Fruit fly (Drosophila melanogaster) whole organism, embryonic: Measurements from ENCODE around the gene ct.

ENCODE experiments used
- Antp ChIP-seq: fragments of 200-800 bp; sonication (Bioruptor generic); optimal IDR thresholded peaks from 3 replicates; lab custom pipeline; 2016; ENCODE audit warnings: missing biosample characterization, missing genetic modification characterization
- Blimp-1 ChIP-seq: fragments of 200-800 bp; sonication (Bioruptor generic); optimal IDR thresholded peaks from 3 replicates; lab custom pipeline; 2018; ENCODE audit warnings: missing biosample characterization, missing genetic modification characterization, mild to moderate bottlenecking, moderate library complexity, missing genetic modification reagents
- CG1024 ChIP-seq: fragments of 200-800 bp; sonication (Bioruptor generic); IDR thresholded peaks from 2 replicates; pipeline ENCODE4 v1.3.6; 2022; ENCODE audit warnings: missing biosample characterization, missing genetic modification characterization
- CG11398 ChIP-seq: fragments of 200-800 bp; sonication (Bioruptor generic); optimal IDR thresholded peaks from 2 replicates; lab custom pipeline; 2016; ENCODE audit warnings: missing biosample characterization, missing genetic modification characterization
- CG12155 ChIP-seq: fragments of 200-800 bp; sonication (Bioruptor generic); optimal IDR thresholded peaks from 3 replicates; lab custom pipeline; 2016; ENCODE audit warnings: missing biosample characterization, missing genetic modification characterization
- CG12219 ChIP-seq: fragments of 200-800 bp; sonication (Bioruptor generic); optimal IDR thresholded peaks from 3 replicates; lab custom pipeline; 2018; ENCODE audit warnings: missing biosample characterization, mild to moderate bottlenecking, missing genetic modification characterization
- CG15696 ChIP-seq: fragments of 200-800 bp; sonication (Bioruptor generic); optimal IDR thresholded peaks from 2 replicates; lab custom pipeline; 2019; ENCODE audit warnings: missing biosample characterization, mild to moderate bottlenecking, missing genetic modification characterization, moderate library complexity
- CG1602 ChIP-seq: fragments of 200-800 bp; sonication (Bioruptor generic); optimal IDR thresholded peaks from 3 replicates; lab custom pipeline; 2016; ENCODE audit warnings: missing biosample characterization, missing genetic modification characterization
- CG17328 ChIP-seq: fragments of 200-800 bp; sonication (Bioruptor generic); IDR thresholded peaks from 2 replicates; pipeline ENCODE4 v1.3.6; 2022; ENCODE audit warnings: missing biosample characterization, missing genetic modification characterization
- CG2202 ChIP-seq: fragments of 200-800 bp; sonication (Bioruptor generic); optimal IDR thresholded peaks from 2 replicates; lab custom pipeline; 2018; ENCODE audit warnings: missing biosample characterization, mild to moderate bottlenecking, missing genetic modification characterization
- CG30020 ChIP-seq: fragments of 200-800 bp; optimal IDR thresholded peaks from 2 replicates; lab custom pipeline; 2019; ENCODE audit warnings: missing biosample characterization, mild to moderate bottlenecking, missing genetic modification characterization, moderate library complexity
- CG8089 ChIP-seq: fragments of 200-800 bp; sonication (Bioruptor generic); optimal IDR thresholded peaks from 3 replicates; lab custom pipeline; 2016; ENCODE audit warnings: missing biosample characterization, missing genetic modification characterization
- CG8281 ChIP-seq: fragments of 200-800 bp; sonication (Bioruptor generic); optimal IDR thresholded peaks from 2 replicates; lab custom pipeline; 2018; ENCODE audit warnings: missing biosample characterization, mild to moderate bottlenecking, missing genetic modification characterization, moderate library complexity
- CG8388 ChIP-seq: fragments of 200-800 bp; sonication (Bioruptor generic); optimal IDR thresholded peaks from 2 replicates; lab custom pipeline; 2019; ENCODE audit warnings: missing biosample characterization, mild to moderate bottlenecking, missing genetic modification characterization, moderate library complexity
- CG8765 ChIP-seq: fragments of 200-800 bp; sonication (Bioruptor generic); IDR thresholded peaks from 2 replicates; pipeline ENCODE4 v1.3.6; 2022; ENCODE audit warnings: missing biosample characterization, missing genetic modification characterization
- Chrac-16 ChIP-seq: fragments of 200-800 bp; sonication (Bioruptor generic); optimal IDR thresholded peaks from 3 replicates; lab custom pipeline; 2016; ENCODE audit warnings: missing biosample characterization, missing genetic modification characterization
- CoRest ChIP-seq: fragments of 200-800 bp; sonication (Bioruptor generic); optimal IDR thresholded peaks from 3 replicates; lab custom pipeline; 2018; ENCODE audit warnings: missing biosample characterization, mild to moderate bottlenecking, missing genetic modification characterization, moderate library complexity
- D19A ChIP-seq: fragments of 200-800 bp; optimal IDR thresholded peaks from 3 replicates; lab custom pipeline; 2019; ENCODE audit warnings: missing biosample characterization, mild to moderate bottlenecking, missing genetic modification characterization, moderate library complexity
- E2f2 ChIP-seq: fragments of 200-800 bp; sonication (Bioruptor generic); IDR thresholded peaks from 2 replicates; pipeline ENCODE4 v1.3.6; 2022; ENCODE audit warnings: missing biosample characterization, missing genetic modification characterization
- ERR ChIP-seq: fragments of 200-800 bp; sonication (Bioruptor generic); optimal IDR thresholded peaks from 2 replicates; lab custom pipeline; 2016; ENCODE audit warnings: missing biosample characterization, missing genetic modification characterization
- Ets65A ChIP-seq: fragments of 200-800 bp; sonication (Bioruptor generic); peaks from one replicate; lab custom pipeline; 2016; ENCODE audit warnings: missing biosample characterization, missing genetic modification characterization
- Fer1 ChIP-seq: fragments of 200-800 bp; sonication (Bioruptor generic); optimal IDR thresholded peaks from 2 replicates; lab custom pipeline; 2017; ENCODE audit warnings: missing biosample characterization, mild to moderate bottlenecking, missing genetic modification characterization
- Hr78 ChIP-seq, 2 experiments: fragments of 200-800 bp in 1 of 2; fragments of >200 bp in 1 of 2; sonication (Bioruptor generic) in 1 of 2; optimal IDR thresholded peaks; 2 replicates each; lab custom pipeline; 2017 to 2019; ENCODE audit warnings: missing biosample characterization in 2 of 2, missing genetic modification characterization in 2 of 2, mild to moderate bottlenecking in 1 of 2, moderate library complexity in 1 of 2
- Lhr ChIP-seq: fragments of 200-800 bp; sonication (Bioruptor generic); optimal IDR thresholded peaks from 3 replicates; lab custom pipeline; 2017; ENCODE audit warnings: mild to moderate bottlenecking, missing biosample characterization, missing genetic modification reagents, missing genetic modification characterization
- Med ChIP-seq: fragments of 200-800 bp; sonication (Bioruptor generic); peaks from one replicate; lab custom pipeline; 2016; ENCODE audit warnings: missing biosample characterization, missing genetic modification characterization, mild to moderate bottlenecking, inconsistent platforms, moderate library complexity
- Sry-δ ChIP-seq: fragments of 200-800 bp; sonication (Bioruptor generic); optimal IDR thresholded peaks from 2 replicates; lab custom pipeline; 2016; ENCODE audit warnings: missing biosample characterization, missing genetic modification characterization
- Trl ChIP-seq, 3 experiments: fragments of >200 bp in 2 of 3; fragments of 200-800 bp in 1 of 3; sonication (Bioruptor generic) in 1 of 3; optimal IDR thresholded peaks; 2 replicates in 1 of 3; 3 replicates in 2 of 3; lab custom pipeline; 2016 to 2017; ENCODE audit warnings: missing biosample characterization in 1 of 3, missing genetic modification characterization in 1 of 3
- Xrp1 ChIP-seq: fragments of 200-800 bp; sonication (Bioruptor generic); IDR thresholded peaks from 2 replicates; pipeline ENCODE4 v1.3.6; 2022; ENCODE audit warnings: missing biosample characterization, missing genetic modification characterization
- ac ChIP-seq: fragments of 200-800 bp; sonication (Bioruptor generic); optimal IDR thresholded peaks from 3 replicates; lab custom pipeline; 2017; ENCODE audit warnings: missing biosample characterization, mild to moderate bottlenecking, missing genetic modification characterization
- bcd ChIP-seq: fragments of 200-800 bp; sonication (Bioruptor generic); optimal IDR thresholded peaks from 2 replicates; lab custom pipeline; 2017; ENCODE audit warnings: missing biosample characterization, mild to moderate bottlenecking, missing genetic modification characterization
- bigmax ChIP-seq: fragments of 200-800 bp; sonication (Bioruptor generic); optimal IDR thresholded peaks from 2 replicates; lab custom pipeline; 2018; ENCODE audit warnings: missing biosample characterization, mild to moderate bottlenecking, missing genetic modification characterization
- bsh ChIP-seq, 2 experiments: fragments of 200-800 bp; sonication (Bioruptor generic); optimal IDR thresholded peaks; 2 replicates each; lab custom pipeline; 2017 to 2018; ENCODE audit warnings: mild to moderate bottlenecking in 2 of 2, missing biosample characterization in 2 of 2, missing genetic modification characterization in 2 of 2, moderate library complexity in 1 of 2
- caup ChIP-seq: fragments of 200-800 bp; sonication (Bioruptor generic); optimal IDR thresholded peaks from 3 replicates; lab custom pipeline; 2017; ENCODE audit warnings: missing biosample characterization, mild to moderate bottlenecking, missing genetic modification characterization, moderate library complexity; ENCODE audit not compliant: severe bottlenecking
- dimm ChIP-seq: fragments of 200-800 bp; sonication (Bioruptor generic); IDR thresholded peaks from 2 replicates; pipeline ENCODE4 v1.3.6; 2022; ENCODE audit warnings: missing biosample characterization, missing genetic modification characterization
- eve ChIP-seq, 2 experiments: fragments of >200 bp; optimal IDR thresholded peaks; 2 replicates each; lab custom pipeline; 2017; ENCODE audit warnings: missing biosample characterization in 2 of 2, missing genetic modification characterization in 2 of 2
- grau ChIP-seq: fragments of 200-800 bp; optimal IDR thresholded peaks from 3 replicates; lab custom pipeline; 2019; ENCODE audit warnings: missing biosample characterization, mild to moderate bottlenecking, missing genetic modification characterization, moderate library complexity
- hkb ChIP-seq, 2 experiments: fragments of 200-800 bp in 1 of 2; fragments of >200 bp in 1 of 2; sonication (Bioruptor generic) in 1 of 2; IDR thresholded peaks in 1 of 2; optimal IDR thresholded peaks in 1 of 2; 2 replicates each; pipeline versions ENCODE4 v1.3.6 to Lab custom; 2017 to 2022; ENCODE audit warnings: missing biosample characterization in 1 of 2, missing genetic modification characterization in 1 of 2
- hth ChIP-seq: fragments of >200 bp; optimal IDR thresholded peaks from 2 replicates; lab custom pipeline; 2017; ENCODE audit warnings: inconsistent platforms
- kni ChIP-seq: fragments of 200-800 bp; sonication (Bioruptor generic); optimal IDR thresholded peaks from 3 replicates; lab custom pipeline; 2017; ENCODE audit warnings: mild to moderate bottlenecking, missing biosample characterization, missing genetic modification reagents, missing genetic modification characterization
- pb ChIP-seq: fragments of 200-800 bp; sonication (Bioruptor generic); optimal IDR thresholded peaks from 3 replicates; lab custom pipeline; 2016; ENCODE audit warnings: missing biosample characterization, missing genetic modification characterization
- pho ChIP-seq: fragments of 200-800 bp; sonication (Bioruptor generic); optimal IDR thresholded peaks from 2 replicates; lab custom pipeline; 2016; ENCODE audit warnings: missing biosample characterization, missing genetic modification characterization
- pnt ChIP-seq: fragments of 200-800 bp; sonication (Bioruptor generic); optimal IDR thresholded peaks from 3 replicates; lab custom pipeline; 2016; ENCODE audit warnings: missing biosample characterization, missing genetic modification characterization
- prd ChIP-seq, 3 experiments: fragments of >200 bp in 2 of 3; fragments of 200-800 bp in 1 of 3; sonication (Bioruptor generic) in 1 of 3; optimal IDR thresholded peaks in 2 of 3; IDR thresholded peaks in 1 of 3; 2 replicates in 2 of 3; 3 replicates in 1 of 3; pipeline versions ENCODE4 v1.3.6 to Lab custom; 2017 to 2022; ENCODE audit warnings: missing biosample characterization in 1 of 3, missing genetic modification characterization in 1 of 3
- schlank ChIP-seq: fragments of 200-800 bp; sonication (Bioruptor generic); optimal IDR thresholded peaks from 2 replicates; lab custom pipeline; 2018; ENCODE audit warnings: missing biosample characterization, mild to moderate bottlenecking, missing genetic modification characterization
- sens-2 ChIP-seq: fragments of 200-800 bp; sonication (Bioruptor generic); IDR thresholded peaks from 2 replicates; pipeline ENCODE4 v1.3.6; 2022; ENCODE audit warnings: missing biosample characterization, missing genetic modification characterization
- sna ChIP-seq: fragments of 200-800 bp; sonication (Bioruptor generic); IDR thresholded peaks from 2 replicates; pipeline ENCODE4 v1.3.6; 2022; ENCODE audit warnings: missing biosample characterization, missing genetic modification characterization; ENCODE audit not compliant: partially characterized antibody
- sqz ChIP-seq: fragments of 200-800 bp; sonication (Bioruptor generic); optimal IDR thresholded peaks from 3 replicates; lab custom pipeline; 2018; ENCODE audit warnings: missing biosample characterization, mild to moderate bottlenecking, missing genetic modification characterization
- unpg ChIP-seq: fragments of 200-800 bp; sonication (Bioruptor generic); optimal IDR thresholded peaks from 3 replicates; lab custom pipeline; 2018; ENCODE audit warnings: missing biosample characterization, mild to moderate bottlenecking, missing genetic modification characterization, moderate library complexity
- z ChIP-seq: fragments of 200-800 bp; sonication (Bioruptor generic); IDR thresholded peaks from 3 replicates; pipeline ENCODE4 v1.3.6; 2022; ENCODE audit warnings: missing biosample characterization, missing genetic modification characterization

ct gene

DNA sequence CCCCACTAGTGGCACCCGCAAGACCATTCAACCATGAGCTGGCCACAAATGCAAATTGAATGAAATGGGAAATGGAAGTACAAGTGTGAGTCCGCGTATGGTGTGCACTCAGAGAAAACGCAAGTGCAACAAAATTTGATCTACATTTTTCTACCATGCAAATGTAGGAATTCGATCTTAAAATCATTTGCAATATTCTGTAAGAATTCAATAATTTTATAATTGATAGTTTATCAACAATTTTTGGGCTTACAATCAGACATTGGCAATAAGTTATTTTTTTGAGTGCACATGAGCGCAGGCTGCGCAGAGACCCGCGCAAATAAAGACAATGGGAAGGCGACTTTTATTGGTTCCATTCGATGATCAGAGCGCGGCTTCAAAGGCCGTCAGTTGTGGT is 37.0 kb upstream of the ct start (continued):
- TF ChIP-seq Trl (optimal IDR thresholded peaks at IDR 0.05; lab: Kevin White, UChicago) (no peak), Trl (GFP tag; optimal IDR thresholded peaks at IDR 0.05; lab: Kevin White, UChicago) (peak; percentile 35), CG17328 (GFP tag; lab: Robert Waterston, UW) (peak; percentile 47; the same call in 1 of the 2 replicates), bsh (GFP tag; optimal IDR thresholded peaks at IDR 0.05; lab: Kevin White, UChicago) (peak in 1 of 2 experiments; percentile 67), hkb (optimal IDR thresholded peaks at IDR 0.05; lab: Kevin White, UChicago) (no peak), hkb (GFP tag; IDR thresholded peaks at IDR 0.05; lab: Robert Waterston, UW) (peak; percentile 31; the same call in 1 of the 2 replicates), CG1602 (GFP tag; lab: Kevin White, UChicago) (peak; percentile 31), sqz (GFP tag; lab: Kevin White, UChicago) (no peak), caup (GFP tag; lab: Kevin White, UChicago) (no peak), CG30020 (tag; lab: Kevin White, UChicago) (no peak), bigmax (GFP tag; lab: Kevin White, UChicago) (no peak), CG12219 (no peak), CG8388 (GFP tag; lab: Kevin White, UChicago) (peak; percentile 40), pnt (GFP tag; lab: Kevin White, UChicago) (peak; percentile 25), ac (GFP tag; lab: Kevin White, UChicago) (peak; percentile 17), CG2202 (tag; lab: Kevin White, UChicago) (peak; percentile 27), Med (GFP tag; lab: Kevin White, UChicago) (peak; percentile 50), z (GFP tag; lab: Robert Waterston, UW) (no peak), bcd (GFP tag; lab: Kevin White, UChicago) (no peak), grau (peak; percentile 43), CG8089 (no peak), sna (no peak), E2f2 (GFP tag; lab: Robert Waterston, UW) (peak; percentile 23; the same call in 1 of the 2 replicates), D19A (tag; lab: Kevin White, UChicago) (peak; percentile 39), CG12155 (GFP tag; lab: Kevin White, UChicago) (no peak), Fer1 (GFP tag; lab: Kevin White, UChicago) (no peak), Xrp1 (GFP tag; lab: Robert Waterston, UW) (peak; percentile 69), Blimp-1 (GFP tag; lab: Kevin White, UChicago) (peak; percentile 53), ERR (no peak), CG15696 (tag; lab: Kevin White, UChicago) (peak; percentile 55), sens-2 (GFP tag; lab: Robert Waterston, UW) (peak; percentile 28; the same call in 1 of the 2 replicates), unpg (peak; percentile 57), Antp (peak; percentile 24), Ets65A (peak; percentile 29), hth (lab: Kevin White, UChicago) (no peak), CoRest (tag; lab: Kevin White, UChicago) (peak; percentile 19), pb (GFP tag; lab: Kevin White, UChicago) (no peak), Sry-δ (no peak), kni (GFP tag; lab: Kevin White, UChicago) (no peak), Lhr (GFP tag; lab: Kevin White, UChicago) (no peak), Chrac-16 (GFP tag; lab: Kevin White, UChicago) (peak; percentile 28), CG1024 (GFP tag; lab: Robert Waterston, UW) (0 out of 2 replicates have a peak, but pooled peaks have one; percentile 42), prd (optimal IDR thresholded peaks at IDR 0.05; lab: Kevin White, UChicago) (no peak), prd (GFP tag; IDR thresholded peaks at IDR 0.05; lab: Robert Waterston, UW) (peak; percentile 70; the same call in 2 of the 3 replicates), schlank (tag; lab: Kevin White, UChicago) (no peak), pho (GFP tag; lab: Kevin White, UChicago) (no peak), CG8765 (GFP tag; lab: Robert Waterston, UW) (peak; percentile 24; the same call in 1 of the 2 replicates), Hr78 (GFP tag; optimal IDR thresholded peaks at IDR 0.05; lab: Kevin White, UChicago) (no peak), eve (GFP tag; optimal IDR thresholded peaks at IDR 0.05; lab: Kevin White, UChicago) (peak in 1 of 2 experiments; percentile 32), CG11398 (no peak), dimm (no peak), CG8281 (tag; lab: Kevin White, UChicago) (no peak)
